Fruit fly (Drosophila melanogaster) whole organism, prepupa: Measurements from ENCODE around the gene bib.

Experiments used
- Blimp-1 ChIP-seq: fragments of 200-800 bp; sonication (Bioruptor generic); optimal IDR thresholded peaks from 3 replicates; lab custom pipeline; 2017; ENCODE audit warnings: missing biosample characterization, missing genetic modification characterization, mild to moderate bottlenecking, moderate library complexity, missing genetic modification reagents
- CG10631 ChIP-seq: fragments of 200-800 bp; sonication (Bioruptor generic); optimal IDR thresholded peaks from 2 replicates; lab custom pipeline; 2016; ENCODE audit warnings: missing biosample characterization, missing genetic modification characterization
- CG11294 ChIP-seq: fragments of 200-800 bp; sonication (Bioruptor generic); IDR thresholded peaks from 2 replicates; pipeline ENCODE4 v1.3.6; 2022; ENCODE audit warnings: missing biosample characterization, missing genetic modification characterization
- CG11762 ChIP-seq: fragments of 200-800 bp; sonication (Bioruptor generic); optimal IDR thresholded peaks from 3 replicates; lab custom pipeline; 2016; ENCODE audit warnings: missing biosample characterization, missing genetic modification characterization; ENCODE audit not compliant: insufficient read depth
- CG11902 ChIP-seq: fragments of 200-800 bp; sonication (Bioruptor generic); optimal IDR thresholded peaks from 3 replicates; lab custom pipeline; 2016; ENCODE audit warnings: missing biosample characterization, missing genetic modification characterization
- CG16779 ChIP-seq: fragments of 200-800 bp; sonication (Bioruptor generic); optimal IDR thresholded peaks from 3 replicates; lab custom pipeline; 2017; ENCODE audit warnings: missing biosample characterization, mild to moderate bottlenecking, missing genetic modification characterization
- CG31627 ChIP-seq: fragments of 200-800 bp; sonication (Bioruptor generic); optimal IDR thresholded peaks from 3 replicates; lab custom pipeline; 2016; ENCODE audit warnings: missing biosample characterization, missing genetic modification characterization
- CG3919 ChIP-seq: fragments of 200-800 bp; sonication (Bioruptor generic); optimal IDR thresholded peaks from 3 replicates; lab custom pipeline; 2016; ENCODE audit warnings: missing biosample characterization, missing genetic modification characterization
- CG4318 ChIP-seq: fragments of 200-800 bp; sonication (Bioruptor generic); optimal IDR thresholded peaks from 3 replicates; lab custom pipeline; 2017; ENCODE audit warnings: missing biosample characterization, mild to moderate bottlenecking, missing genetic modification characterization
- CG6276 ChIP-seq: fragments of 200-800 bp; sonication (Bioruptor generic); optimal IDR thresholded peaks from 2 replicates; lab custom pipeline; 2017; ENCODE audit warnings: missing biosample characterization, mild to moderate bottlenecking, missing genetic modification characterization
- CG6808 ChIP-seq: fragments of 200-800 bp; sonication (Bioruptor generic); optimal IDR thresholded peaks from 3 replicates; lab custom pipeline; 2017; ENCODE audit warnings: missing biosample characterization, missing genetic modification characterization, mild to moderate bottlenecking, moderate library complexity, missing genetic modification reagents
- CG6854 ChIP-seq: fragments of 200-800 bp; sonication (Bioruptor generic); optimal IDR thresholded peaks from 2 replicates; lab custom pipeline; 2017; ENCODE audit warnings: missing biosample characterization, mild to moderate bottlenecking, missing genetic modification characterization
- CG8119 ChIP-seq: fragments of 200-800 bp; sonication (Bioruptor generic); IDR thresholded peaks from 3 replicates; pipeline ENCODE4 v1.3.6; 2022; ENCODE audit warnings: missing biosample characterization, missing genetic modification characterization
- CG8319 ChIP-seq: fragments of 200-800 bp; sonication (Bioruptor generic); optimal IDR thresholded peaks from 3 replicates; lab custom pipeline; 2016; ENCODE audit warnings: missing biosample characterization, missing genetic modification characterization
- CG9139 ChIP-seq: fragments of 200-800 bp; sonication (Bioruptor generic); optimal IDR thresholded peaks from 3 replicates; lab custom pipeline; 2017; ENCODE audit warnings: missing biosample characterization, mild to moderate bottlenecking, missing genetic modification characterization
- Eip75B ChIP-seq: fragments of 200-800 bp; sonication (Bioruptor generic); optimal IDR thresholded peaks from 3 replicates; lab custom pipeline; 2016; ENCODE audit warnings: missing biosample characterization, missing genetic modification characterization
- Eip78C ChIP-seq: fragments of 200-800 bp; sonication (Bioruptor generic); peaks from one replicate; lab custom pipeline; 2016; ENCODE audit warnings: missing biosample characterization, missing genetic modification characterization
- Eip93F ChIP-seq: fragments of 200-800 bp; sonication (Bioruptor generic); optimal IDR thresholded peaks from 2 replicates; lab custom pipeline; 2016; ENCODE audit warnings: missing biosample characterization, mild to moderate bottlenecking, missing genetic modification characterization
- Ets21C ChIP-seq: fragments of 200-800 bp; sonication (Bioruptor generic); optimal IDR thresholded peaks from 3 replicates; lab custom pipeline; 2016; ENCODE audit warnings: missing biosample characterization, missing genetic modification characterization
- Gug ChIP-seq: fragments of 200-800 bp; sonication (Bioruptor generic); IDR thresholded peaks from 2 replicates; pipeline ENCODE4 v1.3.6; 2022; ENCODE audit warnings: missing biosample characterization, missing genetic modification characterization
- Hr38 ChIP-seq: sonication (Bioruptor generic); optimal IDR thresholded peaks from 2 replicates; lab custom pipeline; 2016; ENCODE audit warnings: missing biosample characterization, missing genetic modification characterization
- Hr4 ChIP-seq: fragments of 200-800 bp; sonication (Bioruptor generic); optimal IDR thresholded peaks from 3 replicates; lab custom pipeline; 2016; ENCODE audit warnings: missing biosample characterization, missing genetic modification characterization
- Lpt ChIP-seq: fragments of 200-800 bp; sonication (Bioruptor generic); optimal IDR thresholded peaks from 3 replicates; lab custom pipeline; 2016; ENCODE audit warnings: missing biosample characterization, missing genetic modification characterization
- Met ChIP-seq: fragments of 200-800 bp; sonication (Bioruptor generic); optimal IDR thresholded peaks from 3 replicates; lab custom pipeline; 2016; ENCODE audit warnings: missing biosample characterization, missing genetic modification characterization
- Sox102F ChIP-seq: fragments of 200-800 bp; sonication (Bioruptor generic); optimal IDR thresholded peaks from 2 replicates; lab custom pipeline; 2016; ENCODE audit warnings: missing biosample characterization, mild to moderate bottlenecking, missing genetic modification characterization
- Sox14 ChIP-seq: fragments of 200-800 bp; sonication (Bioruptor generic); optimal IDR thresholded peaks from 3 replicates; lab custom pipeline; 2016; ENCODE audit warnings: missing biosample characterization, missing genetic modification characterization
- Sox15 ChIP-seq: fragments of 200-800 bp; sonication (Bioruptor generic); optimal IDR thresholded peaks from 3 replicates; lab custom pipeline; 2016; ENCODE audit warnings: missing biosample characterization, missing genetic modification characterization
- acj6 ChIP-seq: fragments of 200-800 bp; sonication (Bioruptor generic); optimal IDR thresholded peaks from 3 replicates; lab custom pipeline; 2016; ENCODE audit warnings: missing biosample characterization, missing genetic modification characterization
- cyc ChIP-seq: fragments of 200-800 bp; sonication (Bioruptor generic); optimal IDR thresholded peaks from 3 replicates; lab custom pipeline; 2016; ENCODE audit warnings: missing biosample characterization, missing genetic modification characterization
- dac ChIP-seq: fragments of 200-800 bp; sonication (Bioruptor generic); optimal IDR thresholded peaks from 2 replicates; lab custom pipeline; 2017; ENCODE audit warnings: missing biosample characterization, mild to moderate bottlenecking, missing genetic modification characterization
- dsx ChIP-seq: fragments of 200-800 bp; optimal IDR thresholded peaks from 3 replicates; lab custom pipeline; 2019; ENCODE audit warnings: missing biosample characterization, mild to moderate bottlenecking, missing genetic modification characterization, moderate library complexity; ENCODE audit not compliant: poor library complexity, severe bottlenecking
- eg ChIP-seq: fragments of 200-800 bp; sonication (Bioruptor generic); IDR thresholded peaks from 3 replicates; pipeline ENCODE4 v1.3.6; 2022; ENCODE audit warnings: missing biosample characterization, missing genetic modification characterization
- fd59A ChIP-seq: fragments of 200-800 bp; sonication (Bioruptor generic); optimal IDR thresholded peaks from 2 replicates; lab custom pipeline; 2017; ENCODE audit warnings: missing biosample characterization, mild to moderate bottlenecking, missing genetic modification characterization, missing genetic modification reagents
- fd85E ChIP-seq: fragments of 200-800 bp; sonication (Bioruptor generic); optimal IDR thresholded peaks from 3 replicates; lab custom pipeline; 2016; ENCODE audit warnings: missing biosample characterization, missing genetic modification characterization
- fkh ChIP-seq: fragments of 200-800 bp; sonication (Bioruptor generic); optimal IDR thresholded peaks from 3 replicates; lab custom pipeline; 2017; ENCODE audit warnings: missing biosample characterization, mild to moderate bottlenecking, missing genetic modification characterization, moderate library complexity
- net ChIP-seq: fragments of 200-800 bp; sonication (Bioruptor generic); optimal IDR thresholded peaks from 3 replicates; lab custom pipeline; 2016; ENCODE audit warnings: missing biosample characterization, missing genetic modification characterization
- pdm3 ChIP-seq: fragments of 200-800 bp; sonication (Bioruptor generic); optimal IDR thresholded peaks from 3 replicates; lab custom pipeline; 2016; ENCODE audit warnings: missing biosample characterization, missing genetic modification characterization
- salr ChIP-seq, 2 experiments: fragments of 200-800 bp; sonication (Bioruptor generic); optimal IDR thresholded peaks; 3 replicates each; lab custom pipeline; 2016 to 2018; ENCODE audit warnings: missing biosample characterization in 2 of 2, missing genetic modification characterization in 2 of 2, mild to moderate bottlenecking in 1 of 2
- spab ChIP-seq: fragments of 200-800 bp; sonication (Bioruptor generic); optimal IDR thresholded peaks from 2 replicates; lab custom pipeline; 2017; ENCODE audit warnings: missing biosample characterization, mild to moderate bottlenecking, missing genetic modification characterization, missing genetic modification reagents
- ss ChIP-seq, 2 experiments: fragments of 200-800 bp; sonication (Bioruptor generic); optimal IDR thresholded peaks; 2 replicates in 1 of 2; 3 replicates in 1 of 2; lab custom pipeline; 2017 to 2018; ENCODE audit warnings: mild to moderate bottlenecking in 2 of 2, missing biosample characterization in 2 of 2, missing genetic modification characterization in 2 of 2, moderate library complexity in 1 of 2
- svp ChIP-seq: fragments of 200-800 bp; sonication (Bioruptor generic); peaks from one replicate; lab custom pipeline; 2016; ENCODE audit warnings: missing biosample characterization, missing genetic modification characterization
- topi ChIP-seq: fragments of 200-800 bp; sonication (Bioruptor generic); optimal IDR thresholded peaks from 3 replicates; lab custom pipeline; 2016; ENCODE audit warnings: missing biosample characterization, missing genetic modification characterization
- vri ChIP-seq: fragments of 200-800 bp; sonication (Bioruptor generic); optimal IDR thresholded peaks from 3 replicates; lab custom pipeline; 2016; ENCODE audit warnings: missing biosample characterization, mild to moderate bottlenecking, missing genetic modification characterization

bib gene

dm6 chr2L:9948520-9948858, 36.0 kb upstream of the bib start:
- TF ChIP-seq CG11902 (GFP tag; lab: Kevin White, UChicago) (no peak), svp (GFP tag; lab: Kevin White, UChicago) (peak; percentile 89), CG31627 (GFP tag; lab: Kevin White, UChicago) (no peak), CG11762 (GFP tag; lab: Kevin White, UChicago) (no peak), CG6808 (peak; percentile 0)
- TF ChIP-seq, all 60 proteins: peak for 2

- TF ChIP-seq CG3919 (GFP tag; lab: Kevin White, UChicago) (peak; percentile 4), CG16779 (tag; lab: Kevin White, UChicago) (peak; percentile 60), CG6276 (GFP tag; lab: Kevin White, UChicago) (peak; percentile 75), eg (GFP tag; lab: Robert Waterston, UW) (peak; percentile 31; the same call in 1 of the 3 replicates), Sox14 (GFP tag; lab: Kevin White, UChicago) (peak; percentile 3), ss (GFP tag; optimal IDR thresholded peaks at IDR 0.05; lab: Kevin White, UChicago) (peak; percentile 46 to 49), fkh (GFP tag; lab: Kevin White, UChicago) (no peak), CG9139 (GFP tag; lab: Kevin White, UChicago) (peak; percentile 36), CG8119 (GFP tag; lab: Robert Waterston, UW) (peak; percentile 39; the same call in 1 of the 3 replicates), Eip78C (GFP tag; lab: Kevin White, UChicago) (peak; percentile 34), dsx (no peak), net (GFP tag; lab: Kevin White, UChicago) (peak; percentile 29), Sox15 (GFP tag; lab: Kevin White, UChicago) (no peak), svp (GFP tag; lab: Kevin White, UChicago) (peak; percentile 60), vri (GFP tag; lab: Kevin White, UChicago) (peak; percentile 79), CG6854 (peak; percentile 10), CG6808 (peak; percentile 16), Hr4 (GFP tag; lab: Kevin White, UChicago) (no peak)
Measured at dm6 chr2L:9949178-9950062, 35.0 kb upstream of the bib start.

- TF ChIP-seq salr (GFP tag; optimal IDR thresholded peaks at IDR 0.05; lab: Kevin White, UChicago) (peak; percentile 61 to 75), Blimp-1 (GFP tag; lab: Kevin White, UChicago) (peak; percentile 79), Hr38 (GFP tag; lab: Kevin White, UChicago) (no peak), CG9139 (GFP tag; lab: Kevin White, UChicago) (peak; percentile 84), fkh (GFP tag; lab: Kevin White, UChicago) (peak; percentile 67), CG16779 (tag; lab: Kevin White, UChicago) (peak; percentile 80), Lpt (GFP tag; lab: Kevin White, UChicago) (peak; percentile 82), cyc (GFP tag; lab: Kevin White, UChicago) (peak; percentile 86), fd85E (GFP tag; lab: Kevin White, UChicago) (peak; percentile 67), Met (GFP tag; lab: Kevin White, UChicago) (peak; percentile 83), net (GFP tag; lab: Kevin White, UChicago) (peak; percentile 92), ss (GFP tag; optimal IDR thresholded peaks at IDR 0.05; lab: Kevin White, UChicago) (peak; percentile 86 to 89), fd59A (GFP tag; lab: Kevin White, UChicago) (peak; percentile 59), CG31627 (GFP tag; lab: Kevin White, UChicago) (peak; percentile 65), dac (GFP tag; lab: Kevin White, UChicago) (peak; percentile 65), Ets21C (GFP tag; lab: Kevin White, UChicago) (peak; percentile 64), Hr4 (GFP tag; lab: Kevin White, UChicago) (peak; percentile 81), CG4318 (no peak), spab (GFP tag; lab: Kevin White, UChicago) (peak; percentile 85), acj6 (peak; percentile 93), Eip93F (GFP tag; lab: Kevin White, UChicago) (peak; percentile 65), topi (GFP tag; lab: Kevin White, UChicago) (peak; percentile 85), CG10631 (peak; percentile 93), svp (GFP tag; lab: Kevin White, UChicago) (peak; percentile 92), pdm3 (GFP tag; lab: Kevin White, UChicago) (peak; percentile 83), Eip78C (GFP tag; lab: Kevin White, UChicago) (peak; percentile 96), CG6276 (GFP tag; lab: Kevin White, UChicago) (peak; percentile 88), dsx (peak; percentile 96), CG8319 (GFP tag; lab: Kevin White, UChicago) (peak; percentile 86), Gug (GFP tag; lab: Robert Waterston, UW) (peak; percentile 92), CG11294 (peak; percentile 82), CG3919 (GFP tag; lab: Kevin White, UChicago) (peak; percentile 94), vri (GFP tag; lab: Kevin White, UChicago) (peak; percentile 87), Eip75B (peak; percentile 78), Sox102F (peak; percentile 85)
Measured at dm6 chr2L:9954119-9954518, 30.3 kb upstream of the bib start, which contains the start of the genes CG13126 and CG4709. Gene CG13126, minus strand, starts transcription at chr2L:9954181. Gene CG4709, plus strand, starts transcription at chr2L:9954325.
